Worm (Caenorhabditis elegans) whole organism, L2 larva: Measurements from ENCODE around the gene enu-3.6.

Experiments
- C34F6.9 ChIP-seq: fragments of 150-350 bp; optimal IDR thresholded peaks from 2 replicates; lab custom pipeline; 2014; ENCODE audit warnings: missing biosample characterization, missing genetic modification characterization
- F13H6.1 ChIP-seq: sonication (generic microtip); optimal IDR thresholded peaks from 2 replicates; lab custom pipeline; 2016; ENCODE audit warnings: missing genetic modification characterization, missing compliant biosample characterization
- R02D3.7 ChIP-seq: fragments of 150-350 bp; optimal IDR thresholded peaks from 2 replicates; lab custom pipeline; 2014; ENCODE audit warnings: missing biosample characterization, missing genetic modification characterization
- Y55F3AM.14 ChIP-seq: fragments of 200-800 bp; sonication (Bioruptor generic); optimal IDR thresholded peaks from 2 replicates; lab custom pipeline; 2018; ENCODE audit warnings: mild to moderate bottlenecking, missing genetic modification characterization, missing compliant biosample characterization
- ZK546.5 ChIP-seq: sonication (generic microtip); optimal IDR thresholded peaks from 2 replicates; lab custom pipeline; 2017; ENCODE audit warnings: missing biosample characterization, missing genetic modification characterization
- alr-1 ChIP-seq: fragments of 150-350 bp; optimal IDR thresholded peaks from 2 replicates; lab custom pipeline; 2014; ENCODE audit warnings: missing biosample characterization, missing genetic modification characterization
- aly-2 ChIP-seq: fragments of 150-350 bp; optimal IDR thresholded peaks from 2 replicates; lab custom pipeline; 2014; ENCODE audit warnings: missing biosample characterization, missing genetic modification characterization
- ceh-16 ChIP-seq: fragments of 150-350 bp; optimal IDR thresholded peaks from 2 replicates; lab custom pipeline; 2014; ENCODE audit warnings: missing biosample characterization, missing genetic modification characterization
- crh-2 ChIP-seq: sonication (generic microtip); optimal IDR thresholded peaks from 2 replicates; lab custom pipeline; 2017; ENCODE audit warnings: missing biosample characterization, missing genetic modification characterization
- egl-27 ChIP-seq: sonication (generic microtip); optimal IDR thresholded peaks from 3 replicates; lab custom pipeline; 2017; ENCODE audit warnings: missing biosample characterization, missing genetic modification reagents, missing genetic modification characterization
- elt-1 ChIP-seq: fragments of 150-350 bp; optimal IDR thresholded peaks from 2 replicates; lab custom pipeline; 2014; ENCODE audit warnings: missing biosample characterization, missing genetic modification characterization
- elt-3 ChIP-seq: sonication (generic microtip); optimal IDR thresholded peaks from 2 replicates; lab custom pipeline; 2017; ENCODE audit warnings: missing biosample characterization, missing genetic modification characterization
- fos-1 ChIP-seq: fragments of 150-350 bp; optimal IDR thresholded peaks from 2 replicates; lab custom pipeline; 2014; ENCODE audit warnings: missing biosample characterization, missing genetic modification characterization
- gmeb-1 ChIP-seq: fragments of 150-350 bp; optimal IDR thresholded peaks from 2 replicates; lab custom pipeline; 2014; ENCODE audit warnings: missing biosample characterization, missing genetic modification characterization
- lin-11 ChIP-seq: fragments of 150-350 bp; sonication (generic microtip); optimal IDR thresholded peaks from 2 replicates; lab custom pipeline; 2014; ENCODE audit warnings: missing biosample characterization, missing genetic modification characterization, inconsistent platforms, mixed read lengths
- lin-39 ChIP-seq: fragments of 150-350 bp; optimal IDR thresholded peaks from 2 replicates; lab custom pipeline; 2014; ENCODE audit warnings: missing biosample characterization, missing genetic modification reagents, missing genetic modification characterization
- mab-5 ChIP-seq: fragments of 150-350 bp; optimal IDR thresholded peaks from 2 replicates; lab custom pipeline; 2014; ENCODE audit warnings: missing biosample characterization, missing genetic modification characterization
- mbf-1 ChIP-seq: sonication (generic microtip); optimal IDR thresholded peaks from 2 replicates; lab custom pipeline; 2017; ENCODE audit warnings: missing biosample characterization, missing genetic modification characterization
- mdl-1 ChIP-seq, 2 experiments: fragments of 150-350 bp in 1 of 2; sonication (generic microtip) in 1 of 2; optimal IDR thresholded peaks; 2 replicates each; lab custom pipeline; 2017; ENCODE audit warnings: missing biosample characterization in 2 of 2, missing genetic modification characterization in 2 of 2
- nhr-10 ChIP-seq: sonication (generic microtip); optimal IDR thresholded peaks from 2 replicates; lab custom pipeline; 2017; ENCODE audit warnings: missing biosample characterization, missing genetic modification characterization
- nhr-11 ChIP-seq: fragments of 150-350 bp; optimal IDR thresholded peaks from 2 replicates; lab custom pipeline; 2014; ENCODE audit warnings: missing biosample characterization, missing genetic modification characterization
- nhr-12 ChIP-seq: fragments of 150-350 bp; optimal IDR thresholded peaks from 2 replicates; lab custom pipeline; 2014; ENCODE audit warnings: missing biosample characterization, missing genetic modification characterization
- nhr-129 ChIP-seq: fragments of 150-350 bp; optimal IDR thresholded peaks from 2 replicates; lab custom pipeline; 2014; ENCODE audit warnings: missing biosample characterization, missing genetic modification characterization
- nhr-237 ChIP-seq: fragments of 150-350 bp; optimal IDR thresholded peaks from 2 replicates; lab custom pipeline; 2014; ENCODE audit warnings: missing biosample characterization, missing genetic modification characterization
- nhr-25 ChIP-seq: fragments of 150-350 bp; sonication (generic microtip); optimal IDR thresholded peaks from 3 replicates; lab custom pipeline; 2014; ENCODE audit warnings: missing biosample characterization, missing genetic modification characterization
- nhr-77 ChIP-seq: fragments of 150-350 bp; optimal IDR thresholded peaks from 2 replicates; lab custom pipeline; 2014; ENCODE audit warnings: missing biosample characterization, missing genetic modification characterization
- peb-1 ChIP-seq: fragments of 150-350 bp; optimal IDR thresholded peaks from 2 replicates; lab custom pipeline; 2014; ENCODE audit warnings: missing biosample characterization, missing genetic modification characterization
- skn-1 ChIP-seq: sonication (generic microtip); optimal IDR thresholded peaks from 2 replicates; lab custom pipeline; 2017; ENCODE audit warnings: missing biosample characterization, missing genetic modification characterization
- sma-3 ChIP-seq: sonication (generic microtip); optimal IDR thresholded peaks from 2 replicates; lab custom pipeline; 2016; ENCODE audit warnings: missing genetic modification reagents, missing genetic modification characterization, missing compliant biosample characterization
- sma-9 ChIP-seq, 2 experiments: fragments of 150-350 bp in 1 of 2; sonication (generic microtip) in 1 of 2; optimal IDR thresholded peaks; 2 replicates each; lab custom pipeline; 2014 to 2016; ENCODE audit warnings: missing genetic modification characterization in 2 of 2, mild to moderate bottlenecking in 1 of 2, missing biosample characterization in 1 of 2, missing compliant biosample characterization in 1 of 2, missing genetic modification reagents in 1 of 2, moderate library complexity in 1 of 2
- snpc-4 ChIP-seq: fragments of 150-350 bp; optimal IDR thresholded peaks from 2 replicates; lab custom pipeline; 2014; ENCODE audit warnings: missing biosample characterization, missing genetic modification characterization
- unc-39 ChIP-seq: fragments of 150-350 bp; optimal IDR thresholded peaks from 2 replicates; lab custom pipeline; 2014; ENCODE audit warnings: missing biosample characterization, missing genetic modification characterization
- unc-55 ChIP-seq: fragments of 150-350 bp; sonication (generic microtip); optimal IDR thresholded peaks from 3 replicates; lab custom pipeline; 2014; ENCODE audit warnings: missing biosample characterization, missing genetic modification reagents, missing genetic modification characterization
- unc-62 ChIP-seq: fragments of 150-350 bp; optimal IDR thresholded peaks from 2 replicates; lab custom pipeline; 2014; ENCODE audit warnings: missing biosample characterization, missing genetic modification reagents, missing genetic modification characterization
- ztf-1 ChIP-seq: fragments of 200-800 bp; sonication (Bioruptor generic); conservative IDR thresholded peaks from 2 replicates; pipeline ENCODE4 v1.3.6; 2022; ENCODE audit warnings: missing genetic modification characterization, missing compliant biosample characterization
- ztf-11 ChIP-seq: sonication (generic microtip); optimal IDR thresholded peaks from 2 replicates; lab custom pipeline; 2017; ENCODE audit warnings: missing biosample characterization, missing genetic modification characterization
- ztf-4 ChIP-seq: fragments of 150-350 bp; optimal IDR thresholded peaks from 2 replicates; lab custom pipeline; 2014; ENCODE audit warnings: missing biosample characterization, missing genetic modification characterization

The enu-3.6 gene

DNA sequence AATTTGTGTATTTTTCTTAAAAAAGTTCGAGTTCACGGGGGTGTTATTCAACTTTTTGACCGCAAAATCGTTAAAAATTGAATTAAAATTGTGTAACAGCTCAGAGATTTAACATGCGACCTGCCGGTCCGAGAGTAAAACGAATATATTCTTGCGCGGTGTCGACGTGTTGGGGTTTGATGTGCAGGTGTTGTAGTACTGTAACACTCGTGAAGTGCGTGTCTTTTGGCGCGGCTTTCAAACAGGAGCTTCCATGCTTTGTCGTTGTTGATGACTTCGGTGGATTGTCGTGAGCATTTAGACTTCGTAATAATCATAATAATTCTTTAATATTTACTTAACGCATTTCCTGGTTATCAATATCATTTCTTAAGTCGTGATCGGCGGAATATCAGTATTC, 19.7 kb upstream of the enu-3.6 start, which contains the start of gene tat-3:
Gene tat-3, minus strand, starts transcription at position 196 of the 400 bp plus-strand sequence.
- TF ChIP-seq nhr-129 (tag; lab: Kevin White, UChicago) (no peak), lin-11 (no peak)

DNA sequence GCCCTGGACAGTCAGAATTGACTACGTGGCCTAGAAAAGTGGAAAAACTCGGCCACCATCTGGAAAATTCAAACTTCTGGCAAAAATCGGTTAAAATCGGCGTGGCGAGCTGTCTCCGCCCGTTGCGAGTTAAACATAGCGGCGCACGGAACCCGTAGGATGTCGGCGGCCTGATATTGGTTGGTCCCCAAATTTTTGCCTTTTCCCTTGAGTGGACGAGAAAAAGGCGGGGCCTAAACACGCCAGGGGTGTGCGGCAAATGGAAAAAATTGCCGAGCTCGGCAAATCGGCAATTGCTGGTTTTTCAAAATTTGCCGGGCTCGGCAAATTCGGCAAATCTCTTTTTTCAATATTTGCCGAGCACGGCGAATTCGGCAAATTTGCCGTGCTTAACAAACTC, 16.9 kb upstream of the enu-3.6 start:
- TF ChIP-seq R02D3.7 (tag; lab: Kevin White, UChicago), result no peak
- no peak for TF ChIP-seq unc-62 (GFP tag; lab: Kevin White, UChicago)
- no peak for TF ChIP-seq mdl-1 (tag; optimal IDR thresholded peaks at IDR 0.05; lab: Kevin White, UChicago)
- TF ChIP-seq Y55F3AM.14 (GFP tag; lab: Kevin White, UChicago), result no peak
- no peak for TF ChIP-seq nhr-129 (tag; lab: Kevin White, UChicago)
- no peak for TF ChIP-seq egl-27 (tag; lab: Kevin White, UChicago)
- no peak for TF ChIP-seq unc-55
- TF ChIP-seq unc-39 (tag; lab: Kevin White, UChicago), result no peak

DNA sequence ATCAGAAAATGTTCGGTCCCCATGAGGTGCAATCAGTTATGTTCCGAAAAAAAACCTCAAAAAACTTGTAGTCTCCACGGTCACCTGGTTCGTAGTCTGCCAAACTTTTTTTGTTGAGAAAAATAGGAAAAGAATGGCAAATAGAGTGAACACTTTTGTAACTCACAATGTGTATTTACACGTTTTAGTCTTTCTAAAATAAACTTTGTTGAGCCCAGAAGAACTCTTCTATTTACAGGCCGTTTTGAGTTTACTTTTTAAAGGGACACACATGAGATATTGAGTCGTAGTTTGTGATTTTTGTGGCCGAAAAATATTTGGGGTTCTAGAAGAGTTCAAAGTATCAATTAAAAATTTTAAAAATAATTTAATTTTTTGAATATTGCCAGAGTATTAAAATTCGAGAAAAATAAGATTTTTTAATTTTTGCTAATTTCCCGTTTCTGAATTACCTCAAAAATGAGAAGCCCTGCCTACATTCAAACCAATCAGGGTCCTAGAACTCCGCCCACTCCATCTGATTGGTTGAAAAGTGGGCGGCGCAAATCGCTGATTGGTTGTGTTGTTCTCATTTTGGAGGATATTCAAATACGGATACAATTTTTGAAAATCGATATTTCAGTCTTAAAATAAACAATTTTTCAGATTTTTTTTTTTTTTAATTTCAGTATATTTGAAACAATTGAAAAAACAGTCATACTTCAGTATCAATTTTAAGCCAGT, 15.6 kb upstream of the enu-3.6 start:
- TF ChIP-seq sma-9 (GFP tag; optimal IDR thresholded peaks at IDR 0.05; lab: Kevin White, UChicago), result peak; percentile 9
- TF ChIP-seq sma-9 (tag; optimal IDR thresholded peaks at IDR 0.05; lab: Kevin White, UChicago), result no peak
- no peak for TF ChIP-seq nhr-237 (tag; lab: Kevin White, UChicago)

DNA sequence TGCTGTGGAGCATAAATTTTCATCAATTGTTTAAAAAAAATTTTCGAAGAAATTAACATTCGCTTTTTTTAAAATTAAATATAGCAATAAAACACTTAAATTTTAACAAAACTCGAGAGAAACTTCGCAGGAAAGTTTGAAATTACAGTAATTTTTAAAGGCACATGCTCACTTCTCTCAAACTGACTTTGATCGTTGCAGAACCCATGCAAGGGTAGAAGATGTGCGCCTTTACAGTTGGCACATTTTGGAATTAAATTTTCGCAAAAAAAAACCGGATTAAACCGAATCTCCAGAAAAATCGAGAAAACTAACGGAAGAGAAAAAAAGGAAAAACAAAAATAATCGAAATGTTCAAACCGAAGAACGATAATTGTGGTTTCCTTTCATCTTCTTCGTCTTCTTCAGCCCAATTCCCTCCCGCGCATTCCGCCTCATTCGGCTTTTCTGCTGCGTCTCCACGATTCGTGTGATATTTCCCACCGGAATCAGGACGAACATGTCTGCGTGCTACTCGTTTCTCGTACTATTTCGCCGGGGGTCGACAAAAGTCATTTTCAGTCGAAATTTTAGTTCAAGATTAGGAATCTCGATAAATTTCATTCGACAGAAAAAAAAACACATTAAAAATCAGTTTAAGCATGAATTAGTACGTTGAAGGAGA, 13.8 kb upstream of the enu-3.6 start:
- no peak for TF ChIP-seq R02D3.7 (tag; lab: Kevin White, UChicago)
- no peak for TF ChIP-seq ztf-4 (tag; lab: Kevin White, UChicago)
- TF ChIP-seq mab-5, result no peak
- peak; percentile 9 for TF ChIP-seq sma-3
- TF ChIP-seq elt-3 (tag; lab: Kevin White, UChicago), result no peak
- TF ChIP-seq snpc-4 (tag; lab: Kevin White, UChicago), result no peak
- no peak for TF ChIP-seq C34F6.9 (tag; lab: Kevin White, UChicago)
- no peak for TF ChIP-seq nhr-77 (tag; lab: Kevin White, UChicago)
- no peak for TF ChIP-seq F13H6.1
- peak; percentile 8 for TF ChIP-seq nhr-25 (tag; lab: Kevin White, UChicago)

DNA sequence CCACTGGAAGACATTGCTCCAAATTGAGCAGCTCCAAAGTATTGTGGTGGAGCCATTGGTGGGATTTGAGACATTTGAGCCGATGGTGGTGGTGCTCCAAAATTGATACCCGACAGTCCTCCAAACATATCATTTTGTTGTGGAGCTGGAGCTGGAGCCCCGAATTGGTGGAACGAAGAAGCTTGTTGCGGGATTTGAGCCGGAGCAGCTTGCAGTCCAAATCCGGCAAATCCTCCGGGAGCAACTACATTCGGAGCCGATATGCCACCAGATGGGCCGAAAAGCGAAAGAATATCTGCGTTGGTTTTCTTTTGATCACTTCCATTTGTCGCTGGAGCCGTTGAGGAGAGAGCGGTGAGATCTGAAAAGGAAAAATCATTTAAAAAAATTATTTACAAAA, 12.2 kb upstream of the enu-3.6 start:
- no peak for TF ChIP-seq mab-5
- TF ChIP-seq lin-39 (tag; lab: Kevin White, UChicago), result no peak
- no peak for TF ChIP-seq nhr-237 (tag; lab: Kevin White, UChicago)
- no peak for TF ChIP-seq snpc-4 (tag; lab: Kevin White, UChicago)
- TF ChIP-seq, all 48 proteins: peak for 0

DNA sequence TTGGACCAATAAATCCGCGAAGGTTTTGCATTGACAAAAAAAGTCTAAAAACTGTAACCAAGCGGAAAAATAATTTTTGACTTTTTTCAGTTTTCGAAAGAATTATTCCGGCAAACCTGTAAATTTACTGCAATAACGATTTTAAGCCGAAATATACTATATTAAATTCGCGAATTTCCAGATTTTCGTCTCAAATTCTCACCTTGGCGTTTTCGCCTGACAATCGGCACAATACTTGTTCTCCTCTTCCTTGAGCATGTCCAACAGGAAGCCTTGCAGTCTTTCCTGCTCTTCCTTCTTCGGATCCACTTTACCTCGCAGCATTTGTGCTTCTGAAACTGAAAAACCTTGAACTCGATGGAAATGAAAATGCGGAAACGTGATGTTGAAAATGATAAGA, 10.8 kb upstream of the enu-3.6 start, which contains the start of gene smap-1:
Gene smap-1, minus strand, starts transcription at position 338 of the 400 bp plus-strand sequence.
- no peak for TF ChIP-seq nhr-10 (tag; lab: Kevin White, UChicago)
- TF ChIP-seq nhr-129 (tag; lab: Kevin White, UChicago), result no peak
- no peak for TF ChIP-seq ztf-11 (tag; lab: Kevin White, UChicago)
- TF ChIP-seq elt-3 (tag; lab: Kevin White, UChicago), result no peak
- no peak for TF ChIP-seq nhr-77 (tag; lab: Kevin White, UChicago)
- no peak for TF ChIP-seq C34F6.9 (tag; lab: Kevin White, UChicago)
- TF ChIP-seq nhr-25 (tag; lab: Kevin White, UChicago), result no peak
- TF ChIP-seq ztf-4 (tag; lab: Kevin White, UChicago), result no peak
- no peak for TF ChIP-seq sma-9 (GFP tag; optimal IDR thresholded peaks at IDR 0.05; lab: Kevin White, UChicago)
- no peak for TF ChIP-seq sma-9 (tag; optimal IDR thresholded peaks at IDR 0.05; lab: Kevin White, UChicago)
- TF ChIP-seq ceh-16 (tag; lab: Kevin White, UChicago), result no peak
- no peak for TF ChIP-seq fos-1 (tag; lab: Kevin White, UChicago)
- TF ChIP-seq snpc-4 (tag; lab: Kevin White, UChicago), result no peak

DNA sequence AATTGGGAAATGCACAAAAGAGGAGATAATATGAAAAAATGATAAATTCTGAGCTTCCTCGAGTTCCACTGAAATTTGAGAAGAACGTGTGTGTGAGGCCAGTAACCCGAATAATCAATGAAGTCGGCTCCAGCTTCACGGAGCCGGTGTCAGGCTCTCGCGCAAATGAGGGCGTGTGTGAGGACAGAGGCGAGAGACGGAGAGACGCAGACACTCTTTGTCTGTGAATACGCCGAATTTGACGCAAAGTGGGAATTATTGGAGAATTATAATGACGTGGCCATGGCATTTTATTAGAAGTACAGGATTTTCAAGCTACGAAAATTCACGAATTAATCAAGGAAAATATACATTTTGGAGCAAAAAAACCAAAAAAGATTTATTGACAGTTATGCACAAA, 10.3 kb upstream of the enu-3.6 start:
- TF ChIP-seq nhr-11 (tag; lab: Kevin White, UChicago) (no peak), ZK546.5 (tag; lab: Kevin White, UChicago) (no peak), ztf-1 (no peak), C34F6.9 (tag; lab: Kevin White, UChicago) (peak; percentile 82), fos-1 (tag; lab: Kevin White, UChicago) (peak; percentile 25), aly-2 (no peak), gmeb-1 (tag; lab: Kevin White, UChicago) (no peak), skn-1 (tag; lab: Kevin White, UChicago) (no peak), R02D3.7 (tag; lab: Kevin White, UChicago) (no peak), crh-2 (tag; lab: Kevin White, UChicago) (peak; percentile 86), ztf-11 (tag; lab: Kevin White, UChicago) (no peak), alr-1 (tag; lab: Kevin White, UChicago) (no peak), nhr-10 (tag; lab: Kevin White, UChicago) (no peak), ztf-4 (tag; lab: Kevin White, UChicago) (no peak), mbf-1 (tag; lab: Kevin White, UChicago) (no peak), peb-1 (no peak), elt-1 (tag; lab: Kevin White, UChicago) (no peak), nhr-237 (tag; lab: Kevin White, UChicago) (no peak), nhr-12 (no peak)
